Fruit fly (Drosophila melanogaster) whole organism, embryonic: ENCODE data around the gene dsd.

Experiments used
- Aef1 ChIP-seq: fragments of 200-800 bp; sonication (Bioruptor generic); IDR thresholded peaks from 3 replicates; pipeline ENCODE4 v1.3.6; 2022; ENCODE audit warnings: missing biosample characterization, missing genetic modification characterization
- Awh ChIP-seq: fragments of 200-800 bp; sonication (Bioruptor generic); IDR thresholded peaks from 2 replicates; pipeline ENCODE4, ENCODE4 v1.3.6; 2022; ENCODE audit warnings: missing biosample characterization, missing genetic modification characterization
- CG11247 ChIP-seq: fragments of 200-800 bp; sonication (Bioruptor generic); IDR thresholded peaks from 2 replicates; pipeline ENCODE4 v1.3.6; 2022; ENCODE audit warnings: missing biosample characterization, missing genetic modification characterization
- CG12071 ChIP-seq: fragments of 200-800 bp; sonication (Bioruptor generic); optimal IDR thresholded peaks from 3 replicates; lab custom pipeline; 2018; ENCODE audit warnings: missing biosample characterization, mild to moderate bottlenecking, missing genetic modification characterization
- CG12155 ChIP-seq: fragments of 200-800 bp; sonication (Bioruptor generic); optimal IDR thresholded peaks from 3 replicates; lab custom pipeline; 2016; ENCODE audit warnings: missing biosample characterization, missing genetic modification characterization
- CG1233 ChIP-seq: fragments of 200-800 bp; sonication (Bioruptor generic); optimal IDR thresholded peaks from 4 replicates; lab custom pipeline; 2018; ENCODE audit warnings: missing biosample characterization, mild to moderate bottlenecking, missing genetic modification characterization
- CG15696 ChIP-seq: fragments of 200-800 bp; sonication (Bioruptor generic); optimal IDR thresholded peaks from 2 replicates; lab custom pipeline; 2019; ENCODE audit warnings: missing biosample characterization, mild to moderate bottlenecking, missing genetic modification characterization, moderate library complexity
- CG16863 ChIP-seq: fragments of 200-800 bp; sonication (Bioruptor generic); optimal IDR thresholded peaks from 3 replicates; lab custom pipeline; 2016; ENCODE audit warnings: missing biosample characterization, missing genetic modification characterization
- CG17385 ChIP-seq: fragments of 200-800 bp; sonication (Bioruptor generic); optimal IDR thresholded peaks from 3 replicates; lab custom pipeline; 2018; ENCODE audit warnings: missing biosample characterization, mild to moderate bottlenecking, missing genetic modification characterization
- CG1792 ChIP-seq: fragments of 200-800 bp; sonication (Bioruptor generic); optimal IDR thresholded peaks from 2 replicates; lab custom pipeline; 2016; ENCODE audit warnings: missing biosample characterization, missing genetic modification characterization
- CG2199 ChIP-seq: fragments of 200-800 bp; sonication (Bioruptor generic); IDR thresholded peaks from 3 replicates; pipeline ENCODE4 v1.3.6; 2022; ENCODE audit warnings: missing biosample characterization, missing genetic modification characterization
- CG2712 ChIP-seq: fragments of 200-800 bp; optimal IDR thresholded peaks from 3 replicates; lab custom pipeline; 2019; ENCODE audit warnings: missing biosample characterization, mild to moderate bottlenecking, missing genetic modification characterization, moderate library complexity
- CG32772 ChIP-seq: fragments of 200-800 bp; sonication (Bioruptor generic); IDR thresholded peaks from 2 replicates; pipeline ENCODE4 v1.3.6; 2022; ENCODE audit warnings: missing biosample characterization, missing genetic modification characterization
- CG4328 ChIP-seq: fragments of 200-800 bp; sonication (Bioruptor generic); optimal IDR thresholded peaks from 3 replicates; lab custom pipeline; 2017; ENCODE audit warnings: missing biosample characterization, missing genetic modification reagents, missing genetic modification characterization
- CG6654 ChIP-seq: fragments of 200-800 bp; sonication (Bioruptor generic); optimal IDR thresholded peaks from 2 replicates; lab custom pipeline; 2017; ENCODE audit warnings: missing biosample characterization, mild to moderate bottlenecking, missing genetic modification characterization
- CG6765 ChIP-seq: fragments of 200-800 bp; sonication (Bioruptor generic); optimal IDR thresholded peaks from 3 replicates; lab custom pipeline; 2017; ENCODE audit warnings: missing biosample characterization, mild to moderate bottlenecking, missing genetic modification characterization
- CG8290 ChIP-seq, 3 experiments: fragments of 200-800 bp; sonication (Bioruptor generic); optimal IDR thresholded peaks; 2 replicates each; lab custom pipeline; 2016 to 2019; ENCODE audit warnings: missing biosample characterization in 3 of 3, missing genetic modification characterization in 3 of 3, mild to moderate bottlenecking in 2 of 3, moderate library complexity in 1 of 3
- CTCF ChIP-seq: fragments of 200-800 bp; sonication (Bioruptor generic); optimal IDR thresholded peaks from 2 replicates; lab custom pipeline; 2017; ENCODE audit warnings: missing biosample characterization, mild to moderate bottlenecking, missing genetic modification characterization, moderate library complexity
- CrebB ChIP-seq: fragments of 200-800 bp; sonication (Bioruptor generic); optimal IDR thresholded peaks from 3 replicates; lab custom pipeline; 2018; ENCODE audit warnings: missing biosample characterization, mild to moderate bottlenecking, missing genetic modification characterization
- D19A ChIP-seq: fragments of 200-800 bp; optimal IDR thresholded peaks from 3 replicates; lab custom pipeline; 2019; ENCODE audit warnings: missing biosample characterization, mild to moderate bottlenecking, missing genetic modification characterization, moderate library complexity
- Dad ChIP-seq: fragments of 200-800 bp; sonication (Bioruptor generic); optimal IDR thresholded peaks from 3 replicates; lab custom pipeline; 2016; ENCODE audit warnings: missing biosample characterization, missing genetic modification characterization
- Deaf1 ChIP-seq: fragments of 200-800 bp; optimal IDR thresholded peaks from 3 replicates; lab custom pipeline; 2019; ENCODE audit warnings: missing biosample characterization, mild to moderate bottlenecking, missing genetic modification characterization, moderate library complexity
- Dip3 ChIP-seq: fragments of 200-800 bp; sonication (Bioruptor generic); optimal IDR thresholded peaks from 3 replicates; lab custom pipeline; 2016; ENCODE audit warnings: missing biosample characterization, missing genetic modification characterization
- Dref ChIP-seq: fragments of 200-800 bp; sonication (Bioruptor generic); IDR thresholded peaks from 2 replicates; pipeline ENCODE4 v1.3.6; 2022; ENCODE audit warnings: missing biosample characterization, missing genetic modification characterization
- Fer3 ChIP-seq: fragments of 200-800 bp; sonication (Bioruptor generic); optimal IDR thresholded peaks from 2 replicates; lab custom pipeline; 2018; ENCODE audit warnings: missing biosample characterization, mild to moderate bottlenecking, missing genetic modification characterization, moderate library complexity
- Gsc ChIP-seq: fragments of 200-800 bp; sonication (Bioruptor generic); IDR thresholded peaks from 2 replicates; pipeline ENCODE4 v1.3.6; 2022; ENCODE audit warnings: missing biosample characterization, missing genetic modification characterization
- H15 ChIP-seq: fragments of 200-800 bp; sonication (Bioruptor generic); IDR thresholded peaks from 3 replicates; pipeline ENCODE4 v1.3.6; 2022; ENCODE audit warnings: missing biosample characterization, missing genetic modification characterization
- HLH54F ChIP-seq: fragments of 200-800 bp; sonication (Bioruptor generic); optimal IDR thresholded peaks from 3 replicates; lab custom pipeline; 2016; ENCODE audit warnings: missing biosample characterization, missing genetic modification characterization
- Jarid2 ChIP-seq: fragments of 200-800 bp; sonication (Bioruptor generic); optimal IDR thresholded peaks from 3 replicates; lab custom pipeline; 2017; ENCODE audit warnings: mild to moderate bottlenecking, missing biosample characterization, missing genetic modification reagents, missing genetic modification characterization
- Scr ChIP-seq: fragments of 200-800 bp; sonication (Bioruptor generic); IDR thresholded peaks from 2 replicates; pipeline ENCODE4 v1.3.6; 2022; ENCODE audit warnings: missing biosample characterization, missing genetic modification characterization; ENCODE audit not compliant: partially characterized antibody
- Vsx1 ChIP-seq: fragments of 200-800 bp; sonication (Bioruptor generic); optimal IDR thresholded peaks from 2 replicates; lab custom pipeline; 2017; ENCODE audit warnings: missing biosample characterization, mild to moderate bottlenecking, missing genetic modification characterization, missing genetic modification reagents
- al ChIP-seq: fragments of 200-800 bp; sonication (Bioruptor generic); IDR thresholded peaks from 2 replicates; pipeline ENCODE4 v1.3.6; 2022; ENCODE audit warnings: missing biosample characterization, missing genetic modification characterization
- cg ChIP-seq: fragments of 200-800 bp; sonication (Bioruptor generic); optimal IDR thresholded peaks from 3 replicates; lab custom pipeline; 2019; ENCODE audit warnings: missing biosample characterization, mild to moderate bottlenecking, missing genetic modification characterization, moderate library complexity
- ci ChIP-seq: fragments of 200-800 bp; sonication (Bioruptor generic); IDR thresholded peaks from 3 replicates; pipeline ENCODE4 v1.3.6; 2022; ENCODE audit warnings: missing biosample characterization, missing genetic modification characterization
- cwo ChIP-seq: fragments of 200-800 bp; sonication (Bioruptor generic); optimal IDR thresholded peaks from 3 replicates; lab custom pipeline; 2017; ENCODE audit warnings: missing biosample characterization, missing genetic modification characterization, mild to moderate bottlenecking, moderate library complexity, missing genetic modification reagents
- dan ChIP-seq: fragments of 200-800 bp; sonication (Bioruptor generic); IDR thresholded peaks from 2 replicates; pipeline ENCODE4 v1.3.6; 2022; ENCODE audit warnings: missing biosample characterization, missing genetic modification characterization
- dmrt11E ChIP-seq: fragments of 200-800 bp; sonication (Bioruptor generic); optimal IDR thresholded peaks from 3 replicates; lab custom pipeline; 2018; ENCODE audit warnings: missing biosample characterization, mild to moderate bottlenecking, missing genetic modification characterization, moderate library complexity
- ewg ChIP-seq: fragments of 200-800 bp; sonication (Bioruptor generic); optimal IDR thresholded peaks from 3 replicates; lab custom pipeline; 2017; ENCODE audit warnings: mild to moderate bottlenecking, missing biosample characterization, missing genetic modification reagents, missing genetic modification characterization
- fd3F ChIP-seq: fragments of 200-800 bp; sonication (Bioruptor generic); optimal IDR thresholded peaks from 2 replicates; lab custom pipeline; 2018; ENCODE audit warnings: missing biosample characterization, mild to moderate bottlenecking, missing genetic modification characterization, moderate library complexity
- ftz-f1 ChIP-seq: fragments of 200-800 bp; sonication (Bioruptor generic); optimal IDR thresholded peaks from 2 replicates; lab custom pipeline; 2016; ENCODE audit warnings: missing biosample characterization, missing genetic modification characterization
- gcm ChIP-seq: fragments of 200-800 bp; sonication (Bioruptor generic); optimal IDR thresholded peaks from 2 replicates; lab custom pipeline; 2019; ENCODE audit warnings: missing biosample characterization, mild to moderate bottlenecking, missing genetic modification characterization, moderate library complexity
- gsb ChIP-seq: fragments of 200-800 bp; sonication (Bioruptor generic); IDR thresholded peaks from 2 replicates; pipeline ENCODE4 v1.3.6; 2022; ENCODE audit warnings: missing biosample characterization, missing genetic modification characterization
- kni ChIP-seq: fragments of 200-800 bp; sonication (Bioruptor generic); optimal IDR thresholded peaks from 3 replicates; lab custom pipeline; 2017; ENCODE audit warnings: mild to moderate bottlenecking, missing biosample characterization, missing genetic modification reagents, missing genetic modification characterization
- otp ChIP-seq: fragments of 200-800 bp; sonication (Bioruptor generic); IDR thresholded peaks from 3 replicates; pipeline ENCODE4, ENCODE4 v1.3.6; 2022; ENCODE audit warnings: missing biosample characterization, missing genetic modification characterization
- sens ChIP-seq: fragments of 200-800 bp; sonication (Bioruptor generic); peaks from one replicate; lab custom pipeline; 2016; ENCODE audit warnings: missing biosample characterization, missing genetic modification characterization
- slbo ChIP-seq: fragments of 200-800 bp; sonication (Bioruptor generic); IDR thresholded peaks from 2 replicates; pipeline ENCODE4 v1.3.6; 2022; ENCODE audit warnings: missing biosample characterization, missing genetic modification characterization
- so ChIP-seq: fragments of 200-800 bp; sonication (Bioruptor generic); IDR thresholded peaks from 3 replicates; pipeline ENCODE4 v1.3.6; 2022; ENCODE audit warnings: missing biosample characterization, missing genetic modification characterization
- usp ChIP-seq: fragments of >200 bp; optimal IDR thresholded peaks from 2 replicates; lab custom pipeline; 2017; ENCODE audit warnings: missing biosample characterization, missing genetic modification characterization
- vfl ChIP-seq: fragments of 200-800 bp; sonication (Bioruptor generic); optimal IDR thresholded peaks from 2 replicates; lab custom pipeline; 2016; ENCODE audit warnings: missing biosample characterization, missing genetic modification characterization
- z ChIP-seq: fragments of 200-800 bp; sonication (Bioruptor generic); IDR thresholded peaks from 3 replicates; pipeline ENCODE4 v1.3.6; 2022; ENCODE audit warnings: missing biosample characterization, missing genetic modification characterization

Gene dsd

DNA sequence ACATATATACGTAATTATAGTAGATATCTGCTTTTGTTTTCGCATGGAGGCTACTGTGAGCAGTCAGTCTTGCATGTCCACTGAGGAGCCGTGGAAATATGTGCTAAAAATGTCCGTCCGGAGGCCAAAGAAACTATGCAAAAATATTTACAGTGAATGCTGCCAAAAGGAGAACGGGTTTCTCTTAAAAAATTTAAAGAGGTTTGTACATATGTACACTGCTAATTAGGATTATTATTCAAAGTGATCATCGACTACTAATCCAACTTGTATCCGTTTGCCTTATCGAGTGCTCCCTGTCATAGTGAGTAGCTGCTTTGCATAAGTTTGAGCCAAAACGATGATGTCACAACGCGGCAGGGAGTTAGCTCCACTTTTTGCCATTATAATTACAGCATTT, 50.2 kb downstream of the dsd start (continued):
- peak; percentile 81 for TF ChIP-seq slbo (GFP tag; lab: Robert Waterston, UW)
- TF ChIP-seq CG11247 (GFP tag; lab: Robert Waterston, UW), result peak; percentile 45; the same call in 1 of the 2 replicates
- TF ChIP-seq cwo, result peak; percentile 23
- peak; percentile 45 for TF ChIP-seq CG1792 (GFP tag; lab: Kevin White, UChicago)
- peak; percentile 0 for TF ChIP-seq Deaf1 (tag; lab: Kevin White, UChicago)
- no peak for TF ChIP-seq CG6654 (GFP tag; lab: Kevin White, UChicago)
- TF ChIP-seq H15 (GFP tag; lab: Robert Waterston, UW), result 0 out of 3 replicates have a peak, but pooled peaks have one; percentile 17
- no peak for TF ChIP-seq HLH54F (GFP tag; lab: Kevin White, UChicago)
- peak; percentile 67 for TF ChIP-seq Dip3 (GFP tag; lab: Kevin White, UChicago)
- TF ChIP-seq CG15696 (tag; lab: Kevin White, UChicago), result no peak
- TF ChIP-seq usp (GFP tag; lab: Kevin White, UChicago), result no peak
- peak; percentile 15 for TF ChIP-seq CG12071 (GFP tag; lab: Kevin White, UChicago)
- TF ChIP-seq Aef1 (GFP tag; lab: Robert Waterston, UW), result peak; percentile 41; the same call in 2 of the 3 replicates
- peak; percentile 36; the same call in 1 of the 2 replicates for TF ChIP-seq CG32772

dm6 chr3R:27556466-27556865, 50.7 kb downstream of the dsd start:
- TF ChIP-seq CG15696 (tag; lab: Kevin White, UChicago) (no peak), CrebB (tag; lab: Kevin White, UChicago) (no peak), CG12155 (GFP tag; lab: Kevin White, UChicago) (no peak), Dref (no peak), z (GFP tag; lab: Robert Waterston, UW) (peak; percentile 90), CTCF (no peak), D19A (tag; lab: Kevin White, UChicago) (peak; percentile 62), CG1233 (GFP tag; lab: Kevin White, UChicago) (no peak), so (GFP tag; lab: Robert Waterston, UW) (no peak), Dad (GFP tag; lab: Kevin White, UChicago) (no peak), ci (0 out of 3 replicates have a peak, but pooled peaks have one; percentile 18), otp (0 out of 3 replicates have a peak, but pooled peaks have one; percentile 36), gcm (GFP tag; lab: Kevin White, UChicago) (peak; percentile 69), CG8290 (GFP tag; optimal IDR thresholded peaks at IDR 0.05; lab: Kevin White, UChicago) (no peak), CG8290 (tag; optimal IDR thresholded peaks at IDR 0.05; lab: Kevin White, UChicago) (no peak), CG2199 (GFP tag; lab: Robert Waterston, UW) (0 out of 3 replicates have a peak, but pooled peaks have one; percentile 16)

- no peak for TF ChIP-seq dan (GFP tag; lab: Robert Waterston, UW)
- no peak for TF ChIP-seq CG16863 (GFP tag; lab: Kevin White, UChicago)
- peak; percentile 30 for TF ChIP-seq CG17385 (GFP tag; lab: Kevin White, UChicago)
- no peak for TF ChIP-seq CG6765 (GFP tag; lab: Kevin White, UChicago)
- no peak for TF ChIP-seq CG4328 (GFP tag; lab: Kevin White, UChicago)
- TF ChIP-seq CG2712 (tag; lab: Kevin White, UChicago), result no peak
- peak; percentile 37 for TF ChIP-seq kni (GFP tag; lab: Kevin White, UChicago)
- TF ChIP-seq ftz-f1, result no peak
- TF ChIP-seq vfl, result no peak
- TF ChIP-seq fd3F, result no peak
- no peak for TF ChIP-seq Vsx1 (GFP tag; lab: Kevin White, UChicago)
- no peak for TF ChIP-seq Scr
- no peak for TF ChIP-seq al (GFP tag; lab: Robert Waterston, UW)
- TF ChIP-seq Jarid2 (GFP tag; lab: Kevin White, UChicago), result no peak
- no peak for TF ChIP-seq gsb (GFP tag; lab: Robert Waterston, UW)
- no peak for TF ChIP-seq HLH54F (GFP tag; lab: Kevin White, UChicago)
- peak; percentile 21 for TF ChIP-seq cg (GFP tag; lab: Kevin White, UChicago)
- TF ChIP-seq ewg (GFP tag; lab: Kevin White, UChicago), result no peak
- peak; percentile 52; the same call in 1 of the 2 replicates for TF ChIP-seq Awh
- TF ChIP-seq sens (GFP tag; lab: Kevin White, UChicago), result peak; percentile 23
- TF ChIP-seq Gsc, result no peak
- TF ChIP-seq dmrt11E (tag; lab: Kevin White, UChicago), result no peak
- no peak for TF ChIP-seq Fer3 (tag; lab: Kevin White, UChicago)
Measured at dm6 chr3R:27555853-27556252, 51.3 kb downstream of the dsd start.
